Fruit fly (Drosophila melanogaster) whole organism, embryonic: ENCODE results near the gene CG14628.

Source experiments
- Atf-2 ChIP-seq: fragments of 200-800 bp; sonication (Bioruptor generic); optimal IDR thresholded peaks from 2 replicates; lab custom pipeline; 2016; ENCODE audit warnings: missing biosample characterization, missing genetic modification characterization
- Bgb ChIP-seq: fragments of 200-800 bp; sonication (Bioruptor generic); IDR thresholded peaks from 2 replicates; pipeline ENCODE4 v1.3.6; 2022; ENCODE audit warnings: missing biosample characterization, missing genetic modification characterization; ENCODE audit not compliant: partially characterized antibody
- CG10209 ChIP-seq: fragments of 200-800 bp; sonication (Bioruptor generic); optimal IDR thresholded peaks from 3 replicates; lab custom pipeline; 2017; ENCODE audit warnings: missing biosample characterization, mild to moderate bottlenecking, missing genetic modification characterization, missing genetic modification reagents
- CG10321 ChIP-seq: fragments of 200-800 bp; sonication (Bioruptor generic); IDR thresholded peaks from 2 replicates; pipeline ENCODE4 v1.3.6; 2022; ENCODE audit warnings: missing biosample characterization, missing genetic modification characterization
- CG10543 ChIP-seq: fragments of 200-800 bp; sonication (Bioruptor generic); optimal IDR thresholded peaks from 3 replicates; lab custom pipeline; 2017; ENCODE audit warnings: missing biosample characterization, mild to moderate bottlenecking, missing genetic modification characterization, moderate library complexity
- CG10959 ChIP-seq: fragments of 200-800 bp; sonication (Bioruptor generic); IDR thresholded peaks from 2 replicates; pipeline ENCODE4 v1.3.6; 2022; ENCODE audit warnings: missing biosample characterization, missing genetic modification characterization
- CG11696 ChIP-seq: fragments of 200-800 bp; sonication (Bioruptor generic); IDR thresholded peaks from 2 replicates; pipeline ENCODE4 v1.3.6; 2022; ENCODE audit warnings: missing biosample characterization, missing genetic modification characterization
- CG12659 ChIP-seq: fragments of 200-800 bp; sonication (Bioruptor generic); optimal IDR thresholded peaks from 3 replicates; lab custom pipeline; 2017; ENCODE audit warnings: mild to moderate bottlenecking, missing biosample characterization, missing genetic modification reagents, missing genetic modification characterization
- CG12769 ChIP-seq: fragments of 200-800 bp; sonication (Bioruptor generic); optimal IDR thresholded peaks from 2 replicates; lab custom pipeline; 2019; ENCODE audit warnings: missing biosample characterization, mild to moderate bottlenecking, missing genetic modification characterization, moderate library complexity
- CG13424 ChIP-seq: fragments of 200-800 bp; sonication (Bioruptor generic); optimal IDR thresholded peaks from 2 replicates; lab custom pipeline; 2019; ENCODE audit warnings: missing biosample characterization, mild to moderate bottlenecking, missing genetic modification characterization, moderate library complexity
- CG13624 ChIP-seq: fragments of 200-800 bp; sonication (Bioruptor generic); optimal IDR thresholded peaks from 2 replicates; lab custom pipeline; 2016; ENCODE audit warnings: missing biosample characterization, missing genetic modification characterization
- CG14014 ChIP-seq: fragments of 200-800 bp; sonication (Bioruptor generic); IDR thresholded peaks from 2 replicates; pipeline ENCODE4 v1.3.6; 2022; ENCODE audit warnings: missing biosample characterization, missing genetic modification characterization
- CG15479 ChIP-seq: fragments of 200-800 bp; sonication (Bioruptor generic); optimal IDR thresholded peaks from 3 replicates; lab custom pipeline; 2019; ENCODE audit warnings: missing biosample characterization, mild to moderate bottlenecking, missing genetic modification characterization, moderate library complexity
- CG1792 ChIP-seq: fragments of 200-800 bp; sonication (Bioruptor generic); optimal IDR thresholded peaks from 2 replicates; lab custom pipeline; 2016; ENCODE audit warnings: missing biosample characterization, missing genetic modification characterization
- CG31388 ChIP-seq: fragments of 200-800 bp; sonication (Bioruptor generic); optimal IDR thresholded peaks from 2 replicates; lab custom pipeline; 2016; ENCODE audit warnings: missing biosample characterization, missing genetic modification characterization
- CG32772 ChIP-seq: fragments of 200-800 bp; sonication (Bioruptor generic); IDR thresholded peaks from 2 replicates; pipeline ENCODE4 v1.3.6; 2022; ENCODE audit warnings: missing biosample characterization, missing genetic modification characterization
- CG3281 ChIP-seq: fragments of 200-800 bp; sonication (Bioruptor generic); optimal IDR thresholded peaks from 3 replicates; lab custom pipeline; 2017; ENCODE audit warnings: missing biosample characterization, mild to moderate bottlenecking, missing genetic modification characterization
- CG34224 ChIP-seq: fragments of 200-800 bp; sonication (Bioruptor generic); IDR thresholded peaks from 3 replicates; pipeline ENCODE4 v1.3.6; 2022; ENCODE audit warnings: missing biosample characterization, missing genetic modification characterization; ENCODE audit not compliant: partially characterized antibody
- CG42726 ChIP-seq: fragments of 200-800 bp; sonication (Bioruptor generic); IDR thresholded peaks from 2 replicates; pipeline ENCODE4 v1.3.6; 2022; ENCODE audit warnings: missing biosample characterization, missing genetic modification characterization; ENCODE audit not compliant: partially characterized antibody
- CG43689 ChIP-seq: fragments of 200-800 bp; sonication (Bioruptor generic); IDR thresholded peaks from 2 replicates; pipeline ENCODE4 v1.3.6; 2022; ENCODE audit warnings: missing biosample characterization, missing genetic modification characterization
- CG6175 ChIP-seq: fragments of 200-800 bp; sonication (Bioruptor generic); IDR thresholded peaks from 3 replicates; pipeline ENCODE4 v1.3.6; 2022; ENCODE audit warnings: missing biosample characterization, missing genetic modification characterization
- CG6765 ChIP-seq: fragments of 200-800 bp; sonication (Bioruptor generic); optimal IDR thresholded peaks from 3 replicates; lab custom pipeline; 2017; ENCODE audit warnings: missing biosample characterization, mild to moderate bottlenecking, missing genetic modification characterization
- Dbx ChIP-seq: fragments of 200-800 bp; sonication (Bioruptor generic); IDR thresholded peaks from 3 replicates; pipeline ENCODE4 v1.3.6; 2022; ENCODE audit warnings: missing biosample characterization, missing genetic modification characterization
- Dfd ChIP-seq, 2 experiments: fragments of >200 bp; optimal IDR thresholded peaks; 2 replicates each; lab custom pipeline; 2017; ENCODE audit warnings: missing biosample characterization in 2 of 2, missing genetic modification characterization in 2 of 2
- Elba2 ChIP-seq: fragments of 200-800 bp; sonication (Bioruptor generic); optimal IDR thresholded peaks from 3 replicates; lab custom pipeline; 2016; ENCODE audit warnings: missing biosample characterization, missing genetic modification characterization
- Ets97D ChIP-seq: fragments of 200-800 bp; sonication (Bioruptor generic); optimal IDR thresholded peaks from 3 replicates; lab custom pipeline; 2016; ENCODE audit warnings: missing biosample characterization, missing genetic modification characterization
- HHEX ChIP-seq: fragments of 200-800 bp; sonication (Bioruptor generic); optimal IDR thresholded peaks from 3 replicates; lab custom pipeline; 2017; ENCODE audit warnings: missing biosample characterization, mild to moderate bottlenecking, missing genetic modification characterization, missing genetic modification reagents
- Hmx ChIP-seq: fragments of 200-800 bp; sonication (Bioruptor generic); optimal IDR thresholded peaks from 2 replicates; lab custom pipeline; 2016; ENCODE audit warnings: missing biosample characterization, missing genetic modification characterization
- NC2α ChIP-seq: fragments of 200-800 bp; sonication (Bioruptor generic); optimal IDR thresholded peaks from 2 replicates; lab custom pipeline; 2016; ENCODE audit warnings: missing biosample characterization, missing genetic modification characterization
- NK7.1 ChIP-seq: fragments of 200-800 bp; sonication (Bioruptor generic); optimal IDR thresholded peaks from 3 replicates; lab custom pipeline; 2016; ENCODE audit warnings: missing biosample characterization, missing genetic modification characterization
- Oli ChIP-seq: fragments of 200-800 bp; sonication (Bioruptor generic); optimal IDR thresholded peaks from 2 replicates; lab custom pipeline; 2018; ENCODE audit warnings: missing biosample characterization, mild to moderate bottlenecking, missing genetic modification characterization, moderate library complexity
- Sox100B ChIP-seq: fragments of 200-800 bp; sonication (Bioruptor generic); optimal IDR thresholded peaks from 3 replicates; lab custom pipeline; 2018; ENCODE audit warnings: missing biosample characterization, mild to moderate bottlenecking, missing genetic modification characterization
- Stat92E ChIP-seq, 3 experiments: fragments of >200 bp in 2 of 3; fragments of 200-800 bp in 1 of 3; sonication (Bioruptor generic) in 1 of 3; optimal IDR thresholded peaks; 2 replicates each; lab custom pipeline; 2017 to 2019; ENCODE audit warnings: missing biosample characterization in 3 of 3, missing genetic modification characterization in 3 of 3, mild to moderate bottlenecking in 1 of 3, moderate library complexity in 1 of 3
- Trl ChIP-seq, 3 experiments: fragments of >200 bp in 2 of 3; fragments of 200-800 bp in 1 of 3; sonication (Bioruptor generic) in 1 of 3; optimal IDR thresholded peaks; 2 replicates in 1 of 3; 3 replicates in 2 of 3; lab custom pipeline; 2016 to 2017; ENCODE audit warnings: missing biosample characterization in 1 of 3, missing genetic modification characterization in 1 of 3
- ara ChIP-seq: fragments of 200-800 bp; sonication (Bioruptor generic); IDR thresholded peaks from 2 replicates; pipeline ENCODE4 v1.3.6; 2022; ENCODE audit warnings: missing biosample characterization, missing genetic modification characterization
- bigmax ChIP-seq: fragments of 200-800 bp; sonication (Bioruptor generic); optimal IDR thresholded peaks from 2 replicates; lab custom pipeline; 2018; ENCODE audit warnings: missing biosample characterization, mild to moderate bottlenecking, missing genetic modification characterization
- cas ChIP-seq: fragments of 200-800 bp; sonication (Bioruptor generic); IDR thresholded peaks from 2 replicates; pipeline ENCODE4 v1.3.6; 2022; ENCODE audit warnings: missing biosample characterization, missing genetic modification characterization
- danr ChIP-seq: fragments of 200-800 bp; sonication (Bioruptor generic); IDR thresholded peaks from 2 replicates; pipeline ENCODE4 v1.3.6; 2022; ENCODE audit warnings: missing biosample characterization, missing genetic modification characterization
- disco-r ChIP-seq: fragments of 200-800 bp; sonication (Bioruptor generic); optimal IDR thresholded peaks from 2 replicates; lab custom pipeline; 2016; ENCODE audit warnings: missing biosample characterization, missing genetic modification characterization
- esg ChIP-seq: fragments of 200-800 bp; sonication (Bioruptor generic); conservative IDR thresholded peaks from 2 replicates; pipeline ENCODE4 v1.3.6; 2022; ENCODE audit warnings: missing biosample characterization, missing genetic modification characterization
- ftz-f1 ChIP-seq: fragments of 200-800 bp; sonication (Bioruptor generic); optimal IDR thresholded peaks from 2 replicates; lab custom pipeline; 2016; ENCODE audit warnings: missing biosample characterization, missing genetic modification characterization
- ken ChIP-seq: fragments of 200-800 bp; sonication (Bioruptor generic); IDR thresholded peaks from 3 replicates; pipeline ENCODE4 v1.3.6; 2022; ENCODE audit warnings: missing biosample characterization, missing genetic modification characterization
- lilli ChIP-seq: fragments of 200-800 bp; sonication (Bioruptor generic); optimal IDR thresholded peaks from 3 replicates; lab custom pipeline; 2016; ENCODE audit warnings: missing biosample characterization, missing genetic modification characterization
- nau ChIP-seq: fragments of 200-800 bp; sonication (Bioruptor generic); optimal IDR thresholded peaks from 3 replicates; lab custom pipeline; 2017; ENCODE audit warnings: missing biosample characterization, mild to moderate bottlenecking, missing genetic modification characterization, missing genetic modification reagents
- pfk ChIP-seq: fragments of 200-800 bp; sonication (Bioruptor generic); optimal IDR thresholded peaks from 2 replicates; lab custom pipeline; 2018; ENCODE audit warnings: missing biosample characterization, mild to moderate bottlenecking, missing genetic modification characterization, moderate library complexity
- pros ChIP-seq: fragments of 200-800 bp; sonication (Bioruptor generic); optimal IDR thresholded peaks from 3 replicates; lab custom pipeline; 2019; ENCODE audit warnings: missing biosample characterization, mild to moderate bottlenecking, missing genetic modification characterization, moderate library complexity
- ranshi ChIP-seq: fragments of 200-800 bp; sonication (Bioruptor generic); IDR thresholded peaks from 2 replicates; pipeline ENCODE4 v1.3.6; 2022; ENCODE audit warnings: missing biosample characterization, missing genetic modification characterization
- rib ChIP-seq: fragments of 200-800 bp; sonication (Bioruptor generic); IDR thresholded peaks from 2 replicates; pipeline ENCODE4 v1.3.6; 2022; ENCODE audit warnings: missing biosample characterization, missing genetic modification characterization
- run ChIP-seq: fragments of 200-800 bp; sonication (Bioruptor generic); optimal IDR thresholded peaks from 3 replicates; lab custom pipeline; 2018; ENCODE audit warnings: missing biosample characterization, mild to moderate bottlenecking, missing genetic modification characterization
- shn ChIP-seq: fragments of 200-800 bp; sonication (Bioruptor generic); optimal IDR thresholded peaks from 3 replicates; lab custom pipeline; 2016; ENCODE audit warnings: missing biosample characterization, missing genetic modification characterization
- wor ChIP-seq: fragments of 200-800 bp; sonication (Bioruptor generic); IDR thresholded peaks from 2 replicates; pipeline ENCODE4 v1.3.6; 2022; ENCODE audit warnings: missing biosample characterization, missing genetic modification characterization

Gene CG14628

dm6 chrX:1171018-1171417 is 25.6 kb downstream of the CG14628 start (continued):
- TF ChIP-seq Hmx (GFP tag; lab: Kevin White, UChicago) (no peak), nau (no peak), ken (GFP tag; lab: Robert Waterston, UW) (no peak), Trl (optimal IDR thresholded peaks at IDR 0.05; lab: Kevin White, UChicago) (no peak), Trl (GFP tag; optimal IDR thresholded peaks at IDR 0.05; lab: Kevin White, UChicago) (peak; percentile 21), Dbx (GFP tag; lab: Robert Waterston, UW) (no peak), CG14014 (no peak), Oli (tag; lab: Kevin White, UChicago) (peak; percentile 66), Ets97D (no peak), shn (GFP tag; lab: Kevin White, UChicago) (no peak), CG32772 (GFP tag; lab: Robert Waterston, UW) (no peak), Bgb (no peak), wor (GFP tag; lab: Robert Waterston, UW) (no peak), Stat92E (GFP tag; optimal IDR thresholded peaks at IDR 0.05; lab: Kevin White, UChicago) (no peak), CG1792 (GFP tag; lab: Kevin White, UChicago) (no peak), bigmax (GFP tag; lab: Kevin White, UChicago) (no peak), Sox100B (GFP tag; lab: Kevin White, UChicago) (peak; percentile 49), ftz-f1 (GFP tag; lab: Kevin White, UChicago) (no peak), CG31388 (GFP tag; lab: Kevin White, UChicago) (no peak), ranshi (GFP tag; lab: Robert Waterston, UW) (peak; percentile 31; the same call in 1 of the 2 replicates), pfk (GFP tag; lab: Kevin White, UChicago) (no peak), run (tag; lab: Kevin White, UChicago) (no peak), CG10321 (GFP tag; lab: Robert Waterston, UW) (no peak), CG12769 (tag; lab: Kevin White, UChicago) (peak; percentile 35), CG34224 (no peak), CG6765 (GFP tag; lab: Kevin White, UChicago) (peak; percentile 49), lilli (GFP tag; lab: Kevin White, UChicago) (peak; percentile 54), pros (GFP tag; lab: Kevin White, UChicago) (no peak), rib (GFP tag; lab: Robert Waterston, UW) (no peak), CG10959 (GFP tag; lab: Robert Waterston, UW) (no peak), CG43689 (GFP tag; lab: Robert Waterston, UW) (no peak), CG11696 (GFP tag; lab: Robert Waterston, UW) (no peak), CG13624 (GFP tag; lab: Kevin White, UChicago) (peak; percentile 21), danr (GFP tag; lab: Robert Waterston, UW) (no peak), cas (GFP tag; lab: Robert Waterston, UW) (no peak), Dfd (GFP tag; optimal IDR thresholded peaks at IDR 0.05; lab: Kevin White, UChicago) (no peak), CG15479 (GFP tag; lab: Kevin White, UChicago) (no peak), NC2α (GFP tag; lab: Kevin White, UChicago) (no peak), disco-r (no peak), CG10209 (GFP tag; lab: Kevin White, UChicago) (peak; percentile 50), ara (no peak), esg (no peak), NK7.1 (GFP tag; lab: Kevin White, UChicago) (peak; percentile 15), CG42726 (GFP tag; lab: Robert Waterston, UW) (no peak), HHEX (peak; percentile 56), CG12659 (GFP tag; lab: Kevin White, UChicago) (peak; percentile 56), CG3281 (GFP tag; lab: Kevin White, UChicago) (peak; percentile 73), CG10543 (peak; percentile 59), CG13424 (tag; lab: Kevin White, UChicago) (peak; percentile 59), Elba2 (no peak), CG6175 (no peak), Atf-2 (GFP tag; lab: Kevin White, UChicago) (peak; percentile 12)
